Worm (Caenorhabditis elegans) whole organism, young adult: Measurements from ENCODE around the gene B0393.9.

Experiments
- B0019.2 ChIP-seq: fragments of 200-800 bp; sonication (Bioruptor generic); conservative IDR thresholded peaks from 2 replicates; pipeline ENCODE4 v1.3.6; 2022; ENCODE audit warnings: missing genetic modification reagents, missing genetic modification characterization, missing compliant biosample characterization
- B0035.1 ChIP-seq: sonication (generic microtip); optimal IDR thresholded peaks from 2 replicates; lab custom pipeline; 2016; ENCODE audit warnings: missing genetic modification characterization, mild to moderate bottlenecking, missing compliant biosample characterization, missing genotype, missing genetic modification reagents
- C06A6.2 ChIP-seq: fragments of 200-800 bp; sonication (Bioruptor generic); conservative IDR thresholded peaks from 2 replicates; pipeline ENCODE4 v1.3.6; 2022; ENCODE audit warnings: missing genetic modification characterization, missing compliant biosample characterization
- F10E7.11 ChIP-seq: sonication (generic microtip); optimal IDR thresholded peaks from 2 replicates; lab custom pipeline; 2017; ENCODE audit warnings: mild to moderate bottlenecking, missing genetic modification characterization, moderate library complexity, missing compliant biosample characterization
- F57A8.1 ChIP-seq: fragments of 200-800 bp; sonication (Bioruptor generic); optimal IDR thresholded peaks from 2 replicates; lab custom pipeline; 2018; ENCODE audit warnings: mild to moderate bottlenecking, missing genetic modification characterization, moderate library complexity, missing compliant biosample characterization
- F57C9.4 ChIP-seq: sonication (generic microtip); optimal IDR thresholded peaks from 2 replicates; lab custom pipeline; 2017; ENCODE audit warnings: mild to moderate bottlenecking, missing genetic modification characterization, missing compliant biosample characterization
- K11D2.4 ChIP-seq: fragments of 200-800 bp; sonication (Bioruptor generic); IDR thresholded peaks from 2 replicates; pipeline ENCODE4 v1.3.6; 2022; ENCODE audit warnings: missing genetic modification reagents, missing genetic modification characterization, missing compliant biosample characterization
- T26A5.8 ChIP-seq: sonication (generic microtip); optimal IDR thresholded peaks from 2 replicates; lab custom pipeline; 2016; ENCODE audit warnings: missing genetic modification characterization, missing compliant biosample characterization
- Y53F4B.3 ChIP-seq: fragments of 200-800 bp; sonication (Bioruptor generic); IDR thresholded peaks from 2 replicates; pipeline ENCODE4 v1.3.6; 2022; ENCODE audit warnings: missing genetic modification reagents, missing genetic modification characterization, missing compliant biosample characterization
- Y79H2A.3 ChIP-seq: fragments of 200-800 bp; sonication (Bioruptor generic); conservative IDR thresholded peaks from 2 replicates; pipeline ENCODE4 v1.3.6; 2022; ENCODE audit warnings: missing genetic modification reagents, missing genetic modification characterization, missing compliant biosample characterization
- akir-1 ChIP-seq: fragments of 200-800 bp; sonication (Bioruptor generic); optimal IDR thresholded peaks from 2 replicates; lab custom pipeline; 2018; ENCODE audit warnings: mild to moderate bottlenecking, missing genetic modification characterization, moderate library complexity, missing compliant biosample characterization
- ama-1 ChIP-seq, 3 experiments: fragments of 150-350 bp in 1 of 3; sonication (generic microtip) in 2 of 3; optimal IDR thresholded peaks; 2 replicates each; lab custom pipeline; 2014 to 2018; ENCODE audit warnings: missing biosample characterization in 2 of 3, missing genetic modification characterization in 2 of 3, missing genetic modification reagents in 2 of 3
- atf-7 ChIP-seq: sonication (generic microtip); optimal IDR thresholded peaks from 2 replicates; lab custom pipeline; 2017; ENCODE audit warnings: mild to moderate bottlenecking, missing genetic modification characterization, missing compliant biosample characterization
- attf-5 ChIP-seq: fragments of 200-800 bp; sonication (Bioruptor generic); optimal IDR thresholded peaks from 2 replicates; lab custom pipeline; 2018; ENCODE audit warnings: mild to moderate bottlenecking, missing genetic modification characterization, missing compliant biosample characterization
- ccch-3 ChIP-seq: fragments of 200-800 bp; sonication (Bioruptor generic); optimal IDR thresholded peaks from 2 replicates; lab custom pipeline; 2018; ENCODE audit warnings: mild to moderate bottlenecking, missing genetic modification characterization, missing compliant biosample characterization
- ceh-100 ChIP-seq: fragments of 200-800 bp; sonication (Bioruptor generic); IDR thresholded peaks from 2 replicates; pipeline ENCODE4 v1.3.6; 2022; ENCODE audit warnings: missing genetic modification reagents, missing genetic modification characterization, missing compliant biosample characterization
- ceh-27 ChIP-seq: fragments of 200-800 bp; sonication (Bioruptor generic); optimal IDR thresholded peaks from 2 replicates; lab custom pipeline; 2018; ENCODE audit warnings: mild to moderate bottlenecking, missing genetic modification characterization, moderate library complexity, missing compliant biosample characterization
- chd-7 ChIP-seq: sonication (generic microtip); optimal IDR thresholded peaks from 2 replicates; lab custom pipeline; 2016; ENCODE audit warnings: mild to moderate bottlenecking, missing genetic modification characterization, moderate library complexity, missing compliant biosample characterization
- die-1 ChIP-seq: sonication (generic microtip); optimal IDR thresholded peaks from 2 replicates; lab custom pipeline; 2016; ENCODE audit warnings: missing genotype, mild to moderate bottlenecking, missing genetic modification characterization, missing compliant biosample characterization
- dpl-1 ChIP-seq: fragments of 150-350 bp; optimal IDR thresholded peaks from 2 replicates; lab custom pipeline; 2014; ENCODE audit warnings: missing biosample characterization, missing genetic modification reagents, missing genetic modification characterization
- egrh-3 ChIP-seq: fragments of 200-800 bp; sonication (Bioruptor generic); IDR thresholded peaks from 2 replicates; pipeline ENCODE4 v1.3.6; 2022; ENCODE audit warnings: missing genetic modification reagents, missing genetic modification characterization, missing compliant biosample characterization
- gei-17 ChIP-seq: fragments of 200-800 bp; sonication (Bioruptor generic); optimal IDR thresholded peaks from 2 replicates; lab custom pipeline; 2018; ENCODE audit warnings: mild to moderate bottlenecking, missing genetic modification characterization, missing compliant biosample characterization
- him-1 ChIP-seq: sonication (generic microtip); optimal IDR thresholded peaks from 2 replicates; lab custom pipeline; 2016; ENCODE audit warnings: missing genotype, missing genetic modification reagents, missing genetic modification characterization, missing compliant biosample characterization
- hmg-1.2 ChIP-seq: fragments of 200-800 bp; sonication (Bioruptor generic); IDR thresholded peaks from 2 replicates; pipeline ENCODE4 v1.3.6; 2022; ENCODE audit warnings: missing genetic modification reagents, missing genetic modification characterization, missing compliant biosample characterization
- hsf-1 ChIP-seq: fragments of 200-800 bp; sonication (Bioruptor generic); IDR thresholded peaks from 2 replicates; pipeline ENCODE4 v1.3.6; 2022; ENCODE audit warnings: missing genetic modification reagents, missing genetic modification characterization, missing compliant biosample characterization
- lag-1 ChIP-seq: fragments of 200-800 bp; sonication (Bioruptor generic); IDR thresholded peaks from 2 replicates; pipeline ENCODE4 v1.3.6; 2022; ENCODE audit warnings: missing genetic modification reagents, missing genetic modification characterization, missing compliant biosample characterization
- let-526 ChIP-seq: fragments of 200-800 bp; sonication (Bioruptor generic); IDR thresholded peaks from 2 replicates; pipeline ENCODE4 v1.3.6; 2022; ENCODE audit warnings: missing genetic modification reagents, missing genetic modification characterization, missing compliant biosample characterization
- let-607 ChIP-seq, 2 experiments: fragments of 200-800 bp in 1 of 2; sonication (Bioruptor generic) in 1 of 2; sonication (generic microtip) in 1 of 2; optimal IDR thresholded peaks; 2 replicates each; lab custom pipeline; 2016 to 2018; ENCODE audit warnings: mild to moderate bottlenecking in 2 of 2, missing compliant biosample characterization in 2 of 2, missing genetic modification characterization in 2 of 2, moderate library complexity in 2 of 2, missing genotype in 1 of 2
- lir-1 ChIP-seq: fragments of 200-800 bp; sonication (Bioruptor generic); conservative IDR thresholded peaks from 2 replicates; pipeline ENCODE4 v1.3.6; 2022; ENCODE audit warnings: missing genetic modification reagents, missing genetic modification characterization, missing compliant biosample characterization
- lsl-1 ChIP-seq: fragments of 200-800 bp; sonication (Bioruptor generic); optimal IDR thresholded peaks from 2 replicates; lab custom pipeline; 2018; ENCODE audit warnings: mild to moderate bottlenecking, missing genetic modification characterization, moderate library complexity, missing compliant biosample characterization
- madf-3 ChIP-seq: fragments of 200-800 bp; sonication (Bioruptor generic); IDR thresholded peaks from 2 replicates; pipeline ENCODE4 v1.3.6; 2022; ENCODE audit warnings: missing genetic modification reagents, missing genetic modification characterization, missing compliant biosample characterization
- madf-6 ChIP-seq: fragments of 200-800 bp; sonication (Bioruptor generic); IDR thresholded peaks from 2 replicates; pipeline ENCODE4 v1.3.6; 2022; ENCODE audit warnings: missing genetic modification reagents, missing genetic modification characterization, missing compliant biosample characterization
- mes-4 ChIP-seq: sonication (generic microtip); optimal IDR thresholded peaks from 2 replicates; lab custom pipeline; 2016; ENCODE audit warnings: missing genotype, missing genetic modification characterization, missing compliant biosample characterization
- nfya-2 ChIP-seq: fragments of 200-800 bp; sonication (Bioruptor generic); IDR thresholded peaks from 2 replicates; pipeline ENCODE4 v1.3.6; 2022; ENCODE audit warnings: missing genetic modification reagents, missing genetic modification characterization, missing compliant biosample characterization
- nhr-179 ChIP-seq: sonication (generic microtip); optimal IDR thresholded peaks from 2 replicates; lab custom pipeline; 2016; ENCODE audit warnings: mild to moderate bottlenecking, missing genetic modification characterization, missing compliant biosample characterization
- nhr-80 ChIP-seq: sonication (generic microtip); optimal IDR thresholded peaks from 2 replicates; lab custom pipeline; 2016; ENCODE audit warnings: missing genetic modification characterization, missing compliant biosample characterization
- pbrm-1 ChIP-seq: fragments of 200-800 bp; sonication (Bioruptor generic); IDR thresholded peaks from 2 replicates; pipeline ENCODE4 v1.3.6; 2022; ENCODE audit warnings: missing genetic modification reagents, missing genetic modification characterization, missing compliant biosample characterization
- rpc-1 ChIP-seq, 2 experiments: fragments of 150-350 bp in 1 of 2; sonication (generic microtip) in 1 of 2; optimal IDR thresholded peaks; 2 replicates each; lab custom pipeline; 2014 to 2018; ENCODE audit warnings: missing biosample characterization in 1 of 2, missing genetic modification characterization in 1 of 2, missing genetic modification reagents in 1 of 2, missing genotype in 1 of 2
- sea-2 ChIP-seq: fragments of 200-800 bp; sonication (Bioruptor generic); IDR thresholded peaks from 2 replicates; pipeline ENCODE4 v1.3.6; 2022; ENCODE audit warnings: missing genetic modification characterization, missing compliant biosample characterization
- snpc-3.4 ChIP-seq: sonication (generic microtip); optimal IDR thresholded peaks from 2 replicates; lab custom pipeline; 2017; ENCODE audit warnings: missing genetic modification characterization, mild to moderate bottlenecking, missing compliant biosample characterization, antibody characterized with exemption, moderate library complexity, missing genotype, missing genetic modification reagents
- tbp1 ChIP-seq: fragments of 200-800 bp; sonication (Bioruptor generic); optimal IDR thresholded peaks from 2 replicates; lab custom pipeline; 2018; ENCODE audit warnings: mild to moderate bottlenecking, missing genetic modification characterization, missing compliant biosample characterization
- tlf-1 ChIP-seq: fragments of 200-800 bp; sonication (Bioruptor generic); optimal IDR thresholded peaks from 2 replicates; lab custom pipeline; 2018; ENCODE audit warnings: mild to moderate bottlenecking, missing genetic modification characterization, missing compliant biosample characterization
- zfh-2 ChIP-seq: fragments of 200-800 bp; sonication (Bioruptor generic); conservative IDR thresholded peaks from 2 replicates; pipeline ENCODE4 v1.3.6; 2022; ENCODE audit warnings: missing genetic modification reagents, missing genetic modification characterization, missing compliant biosample characterization
- zim-3 ChIP-seq: sonication (generic microtip); optimal IDR thresholded peaks from 2 replicates; lab custom pipeline; 2017; ENCODE audit warnings: mild to moderate bottlenecking, missing genetic modification characterization, moderate library complexity, missing compliant biosample characterization
- ztf-18 ChIP-seq: sonication (generic microtip); optimal IDR thresholded peaks from 2 replicates; lab custom pipeline; 2016; ENCODE audit warnings: missing genotype, mild to moderate bottlenecking, missing genetic modification characterization, missing compliant biosample characterization
- ztf-22 ChIP-seq: fragments of 200-800 bp; sonication (Bioruptor generic); optimal IDR thresholded peaks from 2 replicates; lab custom pipeline; 2018; ENCODE audit warnings: mild to moderate bottlenecking, missing genetic modification characterization, moderate library complexity, missing compliant biosample characterization
- ztf-25 ChIP-seq: fragments of 200-800 bp; sonication (Bioruptor generic); IDR thresholded peaks from 2 replicates; pipeline ENCODE4 v1.3.6; 2022; ENCODE audit warnings: missing genetic modification reagents, missing genetic modification characterization, missing compliant biosample characterization
- ztf-26 ChIP-seq: sonication (generic microtip); optimal IDR thresholded peaks from 2 replicates; lab custom pipeline; 2017; ENCODE audit warnings: missing genetic modification characterization, missing compliant biosample characterization

B0393.9 gene

ce11 chrIII:4756983-4757382 lies 23.0 kb downstream of the B0393.9 start, which contains the start of gene fbxl-2 (continued):
- TF ChIP-seq him-1 (peak; percentile 10), lsl-1 (GFP tag; lab: Kevin White, UChicago) (peak; percentile 85), F57A8.1 (GFP tag; lab: Kevin White, UChicago) (no peak), Y79H2A.3 (GFP tag; lab: Robert Waterston, UW) (no peak), madf-3 (GFP tag; lab: Robert Waterston, UW) (peak; percentile 95), zim-3 (tag; lab: Kevin White, UChicago) (no peak), ceh-100 (GFP tag; lab: Robert Waterston, UW) (peak; percentile 83), ztf-18 (peak; percentile 99), egrh-3 (peak; percentile 63), zfh-2 (GFP tag; lab: Robert Waterston, UW) (peak; percentile 92), hsf-1 (GFP tag; lab: Robert Waterston, UW) (peak; percentile 85), B0019.2 (GFP tag; lab: Robert Waterston, UW) (peak; percentile 59; the same call in 1 of the 2 replicates), lir-1 (peak; percentile 92), snpc-3.4 (tag; lab: Kevin White, UChicago) (peak; percentile 88), C06A6.2 (GFP tag; lab: Robert Waterston, UW) (peak; percentile 85), gei-17 (GFP tag; lab: Kevin White, UChicago) (peak; percentile 78), ztf-25 (no peak), ceh-27 (GFP tag; lab: Kevin White, UChicago) (peak; percentile 93), let-607 (tag; optimal IDR thresholded peaks at IDR 0.05; lab: Kevin White, UChicago) (peak; percentile 54 to 83), akir-1 (GFP tag; lab: Kevin White, UChicago) (peak; percentile 16), F57C9.4 (no peak), die-1 (tag; lab: Kevin White, UChicago) (no peak), nfya-2 (GFP tag; lab: Robert Waterston, UW) (0 out of 2 replicates have a peak, but pooled peaks have one; percentile 65), tbp1 (peak; percentile 74), attf-5 (GFP tag; lab: Kevin White, UChicago) (peak; percentile 98), mes-4 (tag; lab: Kevin White, UChicago) (no peak), F10E7.11 (tag; lab: Kevin White, UChicago) (peak; percentile 34), atf-7 (tag; lab: Kevin White, UChicago) (peak; percentile 82), ztf-22 (GFP tag; lab: Kevin White, UChicago) (no peak), tlf-1 (GFP tag; lab: Kevin White, UChicago) (peak; percentile 96), K11D2.4 (peak; percentile 91), let-526 (GFP tag; lab: Robert Waterston, UW) (peak; percentile 85), lag-1 (no peak), pbrm-1 (GFP tag; lab: Robert Waterston, UW) (peak; percentile 94), rpc-1 (optimal IDR thresholded peaks at IDR 0.05; lab: Kevin White, UChicago) (no peak), rpc-1 (tag; optimal IDR thresholded peaks at IDR 0.05; lab: Kevin White, UChicago) (no peak), ztf-26 (tag; lab: Kevin White, UChicago) (peak; percentile 78), ama-1 (optimal IDR thresholded peaks at IDR 0.05; lab: Kevin White, UChicago) (no peak), ama-1 (GFP tag; optimal IDR thresholded peaks at IDR 0.05; lab: Kevin White, UChicago) (peak in 1 of 2 experiments; percentile 54), B0035.1 (tag; lab: Kevin White, UChicago) (peak; percentile 67), nhr-179 (no peak), Y53F4B.3 (GFP tag; lab: Robert Waterston, UW) (no peak), madf-6 (GFP tag; lab: Robert Waterston, UW) (peak; percentile 93), sea-2 (GFP tag; lab: Robert Waterston, UW) (no peak), dpl-1 (peak; percentile 98), ccch-3 (peak; percentile 22), nhr-80 (tag; lab: Kevin White, UChicago) (peak; percentile 79), hmg-1.2 (GFP tag; lab: Robert Waterston, UW) (peak; percentile 82), chd-7 (tag; lab: Kevin White, UChicago) (peak; percentile 71), T26A5.8 (tag; lab: Kevin White, UChicago) (no peak)
